Worm (Caenorhabditis elegans) whole organism, L3 larva: Measurements from ENCODE around the gene col-126.
"Not testable (repeated sequence)": the region's sequence is repeated elsewhere in the genome, so short reads cannot be mapped to it uniquely, and the experiment has no call there.

Experiments used
- R02D3.7 ChIP-seq: fragments of 150-350 bp; optimal IDR thresholded peaks from 2 replicates; lab custom pipeline; 2014; ENCODE audit warnings: missing biosample characterization, missing genetic modification characterization
- ZK546.5 ChIP-seq: sonication (generic microtip); optimal IDR thresholded peaks from 2 replicates; lab custom pipeline; 2017; ENCODE audit warnings: missing biosample characterization, missing genetic modification characterization
- aly-2 ChIP-seq: fragments of 150-350 bp; optimal IDR thresholded peaks from 2 replicates; lab custom pipeline; 2014; ENCODE audit warnings: missing biosample characterization, missing genetic modification characterization
- ceh-82 ChIP-seq: fragments of 150-350 bp; optimal IDR thresholded peaks from 2 replicates; lab custom pipeline; 2014; ENCODE audit warnings: missing biosample characterization, missing genetic modification characterization
- ceh-9 ChIP-seq: sonication (generic microtip); optimal IDR thresholded peaks from 2 replicates; lab custom pipeline; 2018; ENCODE audit warnings: missing biosample characterization, missing genetic modification characterization
- daf-12 ChIP-seq: fragments of 150-350 bp; optimal IDR thresholded peaks from 2 replicates; lab custom pipeline; 2014; ENCODE audit warnings: missing biosample characterization, missing genetic modification reagents, missing genetic modification characterization
- egl-27 ChIP-seq: sonication (generic microtip); optimal IDR thresholded peaks from 4 replicates; lab custom pipeline; 2017; ENCODE audit warnings: missing biosample characterization, missing genetic modification reagents, missing genetic modification characterization
- fkh-10 ChIP-seq: sonication (generic microtip); optimal IDR thresholded peaks from 2 replicates; lab custom pipeline; 2017; ENCODE audit warnings: missing biosample characterization, missing genetic modification reagents, missing genetic modification characterization
- fkh-2 ChIP-seq: fragments of 150-350 bp; optimal IDR thresholded peaks from 2 replicates; lab custom pipeline; 2014; ENCODE audit warnings: missing biosample characterization, missing genetic modification reagents, missing genetic modification characterization
- fos-1 ChIP-seq: fragments of 150-350 bp; optimal IDR thresholded peaks from 2 replicates; lab custom pipeline; 2014; ENCODE audit warnings: missing biosample characterization, missing genetic modification characterization
- hmg-11 ChIP-seq: sonication (generic microtip); optimal IDR thresholded peaks from 2 replicates; lab custom pipeline; 2016; ENCODE audit warnings: missing genetic modification characterization, missing compliant biosample characterization
- jun-1 ChIP-seq: fragments of 150-350 bp; optimal IDR thresholded peaks from 2 replicates; lab custom pipeline; 2014; ENCODE audit warnings: missing biosample characterization, missing genetic modification reagents, missing genetic modification characterization
- lin-15B ChIP-seq: fragments of 150-350 bp; optimal IDR thresholded peaks from 2 replicates; lab custom pipeline; 2014; ENCODE audit warnings: missing biosample characterization, missing genetic modification characterization
- lin-39 ChIP-seq: fragments of 150-350 bp; optimal IDR thresholded peaks from 2 replicates; lab custom pipeline; 2018; ENCODE audit warnings: missing biosample characterization, missing genetic modification reagents, missing genetic modification characterization
- mdl-1 ChIP-seq: fragments of 150-350 bp; optimal IDR thresholded peaks from 2 replicates; lab custom pipeline; 2014; ENCODE audit warnings: missing biosample characterization, missing genetic modification characterization
- nfya-1 ChIP-seq: sonication (generic microtip); optimal IDR thresholded peaks from 2 replicates; lab custom pipeline; 2017; ENCODE audit warnings: missing genetic modification characterization, mild to moderate bottlenecking, missing compliant biosample characterization, antibody characterized with exemption, moderate library complexity; ENCODE audit not compliant: insufficient read depth
- nhr-11 ChIP-seq: fragments of 150-350 bp; optimal IDR thresholded peaks from 2 replicates; lab custom pipeline; 2014; ENCODE audit warnings: missing biosample characterization, missing genetic modification characterization
- nhr-12 ChIP-seq: fragments of 150-350 bp; optimal IDR thresholded peaks from 2 replicates; lab custom pipeline; 2014; ENCODE audit warnings: missing biosample characterization, missing genetic modification characterization
- nhr-23 ChIP-seq: fragments of 150-350 bp; optimal IDR thresholded peaks from 2 replicates; lab custom pipeline; 2014; ENCODE audit warnings: missing biosample characterization, missing genetic modification reagents, missing genetic modification characterization
- nhr-25 ChIP-seq: sonication (generic microtip); optimal IDR thresholded peaks from 2 replicates; lab custom pipeline; 2017; ENCODE audit warnings: missing biosample characterization, missing genetic modification characterization
- nhr-28 ChIP-seq: fragments of 150-350 bp; optimal IDR thresholded peaks from 2 replicates; lab custom pipeline; 2014; ENCODE audit warnings: missing biosample characterization, missing genetic modification characterization
- nhr-43 ChIP-seq: sonication (generic microtip); optimal IDR thresholded peaks from 2 replicates; lab custom pipeline; 2016; ENCODE audit warnings: mild to moderate bottlenecking, missing genetic modification characterization, missing compliant biosample characterization; ENCODE audit not compliant: poor library complexity, severe bottlenecking
- nhr-67 ChIP-seq: fragments of 150-350 bp; optimal IDR thresholded peaks from 2 replicates; lab custom pipeline; 2014; ENCODE audit warnings: missing biosample characterization, missing genetic modification characterization
- nhr-76 ChIP-seq: fragments of 150-350 bp; sonication (generic microtip); optimal IDR thresholded peaks from 5 replicates; lab custom pipeline; 2014; ENCODE audit warnings: missing biosample characterization, missing genetic modification characterization
- nhr-77 ChIP-seq: fragments of 150-350 bp; optimal IDR thresholded peaks from 2 replicates; lab custom pipeline; 2014; ENCODE audit warnings: missing biosample characterization, missing genetic modification characterization
- pha-4 ChIP-seq: fragments of 150-350 bp; optimal IDR thresholded peaks from 2 replicates; lab custom pipeline; 2014; ENCODE audit warnings: missing biosample characterization, missing genetic modification reagents, missing genetic modification characterization
- pqm-1 ChIP-seq: fragments of 150-350 bp; optimal IDR thresholded peaks from 2 replicates; lab custom pipeline; 2017; ENCODE audit warnings: missing biosample characterization, missing genetic modification characterization, inconsistent platforms
- sea-2 ChIP-seq: fragments of 150-350 bp; sonication (generic microtip); optimal IDR thresholded peaks from 4 replicates; lab custom pipeline; 2014; ENCODE audit warnings: missing biosample characterization, missing genetic modification reagents, missing genetic modification characterization
- skn-1 ChIP-seq: fragments of 150-350 bp; optimal IDR thresholded peaks from 2 replicates; lab custom pipeline; 2014; ENCODE audit warnings: missing biosample characterization, missing genetic modification characterization
- tbx-2 ChIP-seq: sonication (generic microtip); optimal IDR thresholded peaks from 2 replicates; lab custom pipeline; 2016; ENCODE audit warnings: mild to moderate bottlenecking, missing genetic modification characterization, missing compliant biosample characterization
- unc-62 ChIP-seq: fragments of 150-350 bp; sonication (generic microtip); optimal IDR thresholded peaks from 4 replicates; lab custom pipeline; 2014; ENCODE audit warnings: missing biosample characterization, missing genetic modification reagents, missing genetic modification characterization
- ztf-11 ChIP-seq: fragments of 150-350 bp; optimal IDR thresholded peaks from 2 replicates; lab custom pipeline; 2014; ENCODE audit warnings: missing biosample characterization, missing genetic modification characterization

The col-126 gene

DNA sequence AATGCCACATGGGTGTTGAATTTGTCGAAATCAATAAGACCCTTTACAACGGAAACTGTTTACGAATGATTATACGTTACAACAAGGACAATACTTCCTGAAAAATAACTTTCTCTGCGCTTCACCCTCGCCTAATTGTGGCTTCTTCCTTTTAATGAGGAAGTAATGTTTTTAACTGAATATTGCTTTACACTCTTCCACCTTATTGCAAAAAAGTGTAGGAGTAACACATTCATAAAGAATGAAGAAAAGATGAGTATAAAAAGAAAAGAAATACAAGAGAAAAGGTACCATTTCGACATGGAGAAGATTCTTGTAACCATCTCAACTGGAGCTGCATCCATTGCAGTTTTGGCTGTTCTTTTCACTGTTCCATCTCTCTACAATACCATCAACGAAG is at the start of gene col-126:
Gene col-126 (plus strand): TSS at position 301 of the 400 bp plus-strand sequence.
- not testable (repeated sequence) for TF ChIP-seq ceh-82 (tag; lab: Kevin White, UChicago); pha-4 (tag; lab: Kevin White, UChicago); ztf-11

DNA sequence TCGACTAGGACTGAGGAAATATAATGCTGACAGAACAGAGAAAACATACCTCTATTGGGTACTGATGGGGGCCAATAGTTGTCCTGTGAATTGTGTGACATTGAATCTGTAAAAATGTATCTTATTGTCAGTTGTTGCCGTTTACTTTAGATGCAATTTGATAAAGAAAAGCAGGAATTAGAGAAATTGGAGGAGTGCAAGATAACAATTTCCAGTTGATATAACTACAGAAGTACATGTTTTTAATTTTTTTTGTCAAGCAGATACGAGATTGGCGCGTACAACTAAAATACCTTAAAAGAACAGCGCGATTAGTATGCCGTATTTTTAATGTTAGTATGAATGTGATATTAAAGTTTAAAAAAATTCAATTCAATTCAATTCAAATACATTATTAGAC is 45.2 kb upstream of the col-126 start, which contains the start of gene zip-6:
Gene zip-6 (minus strand): TSS at position 101 of the 400 bp plus-strand sequence.
- TF ChIP-seq egl-27 (tag; lab: Kevin White, UChicago) = no peak
- TF ChIP-seq R02D3.7 = no peak
- no peak for TF ChIP-seq ceh-82 (tag; lab: Kevin White, UChicago)
- TF ChIP-seq mdl-1 (tag; lab: Kevin White, UChicago) = no peak
- no peak for TF ChIP-seq fkh-2 (tag; lab: Kevin White, UChicago)
- TF ChIP-seq lin-39 = no peak
- TF ChIP-seq ZK546.5 (tag; lab: Kevin White, UChicago) = no peak
- no peak for TF ChIP-seq nhr-28 (tag; lab: Kevin White, UChicago)
- no peak for TF ChIP-seq lin-15B (tag; lab: Kevin White, UChicago)

DNA sequence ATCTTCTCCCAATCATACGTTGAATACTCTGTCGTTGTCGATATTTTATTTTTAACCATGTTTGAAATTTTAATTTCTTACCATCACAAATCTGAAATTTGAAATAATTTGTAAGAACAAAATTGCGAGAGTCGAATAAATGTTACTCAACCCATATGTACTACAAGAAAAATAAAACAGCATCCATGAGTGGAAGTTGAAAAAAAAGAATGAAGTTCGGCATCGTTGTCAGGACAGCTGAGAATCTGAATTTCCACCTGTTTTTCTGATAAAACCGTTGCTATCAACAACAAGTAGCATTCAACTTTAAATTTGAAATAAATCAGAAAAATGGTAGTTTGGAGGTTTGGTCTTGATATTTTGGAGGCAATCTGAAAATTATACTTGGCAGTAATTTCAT is 39.3 kb upstream of the col-126 start, which contains the start of gene C29F4.3:
Gene C29F4.3 (minus strand): TSS at position 101 of the 400 bp plus-strand sequence.
- TF ChIP-seq lin-39 (no peak), nhr-67 (tag; lab: Kevin White, UChicago) (no peak), tbx-2 (tag; lab: Kevin White, UChicago) (no peak), hmg-11 (no peak), R02D3.7 (no peak), nhr-25 (no peak), ztf-11 (no peak), daf-12 (no peak), aly-2 (tag; lab: Kevin White, UChicago) (no peak), egl-27 (tag; lab: Kevin White, UChicago) (no peak), jun-1 (tag; lab: Kevin White, UChicago) (no peak), fkh-2 (tag; lab: Kevin White, UChicago) (no peak), ZK546.5 (tag; lab: Kevin White, UChicago) (no peak), nhr-76 (no peak)

DNA sequence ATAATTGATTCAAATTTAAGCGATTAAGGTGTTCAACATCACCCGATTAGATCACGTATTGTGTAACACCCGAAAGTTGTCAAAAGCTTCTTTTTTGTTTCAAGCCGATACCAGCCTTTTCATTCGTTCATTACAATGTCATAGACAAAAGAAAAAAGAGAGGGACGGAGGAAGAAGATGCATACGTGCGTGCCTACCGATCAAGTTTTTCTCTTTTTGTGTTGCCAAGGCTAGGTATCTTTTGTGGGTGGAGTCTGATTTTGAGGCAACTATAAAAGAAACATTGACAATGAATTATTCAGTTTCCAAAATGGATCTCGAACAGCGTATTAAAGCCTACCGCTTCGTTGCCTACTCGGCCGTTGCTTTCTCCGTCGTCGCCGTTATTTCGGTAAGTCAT is 38.0 kb upstream of the col-126 start, which contains the start of gene col-125:
Gene col-125 (plus strand): TSS at position 301 of the 400 bp plus-strand sequence.
- TF ChIP-seq fos-1 (tag; lab: Kevin White, UChicago) = no peak
- TF ChIP-seq mdl-1 (tag; lab: Kevin White, UChicago) = no peak
- TF ChIP-seq nfya-1 (tag; lab: Kevin White, UChicago) = peak; percentile 21
- no peak for TF ChIP-seq skn-1 (tag; lab: Kevin White, UChicago)
- TF ChIP-seq nhr-12 (tag; lab: Kevin White, UChicago) = no peak
- no peak for TF ChIP-seq pqm-1
- TF ChIP-seq fkh-10 (GFP tag; lab: Kevin White, UChicago) = no peak
- no peak for TF ChIP-seq ZK546.5 (tag; lab: Kevin White, UChicago)
- no peak for TF ChIP-seq sea-2 (GFP tag; lab: Kevin White, UChicago)
- TF ChIP-seq nhr-77 (tag; lab: Kevin White, UChicago) = no peak
- peak; percentile 70 for TF ChIP-seq nhr-25
- TF ChIP-seq unc-62 (GFP tag; lab: Kevin White, UChicago) = no peak
- no peak for TF ChIP-seq nhr-23 (tag; lab: Kevin White, UChicago)
- TF ChIP-seq pha-4 (tag; lab: Kevin White, UChicago) = no peak
- no peak for TF ChIP-seq ceh-9 (tag; lab: Kevin White, UChicago)
- no peak for TF ChIP-seq nhr-11 (tag; lab: Kevin White, UChicago)

DNA sequence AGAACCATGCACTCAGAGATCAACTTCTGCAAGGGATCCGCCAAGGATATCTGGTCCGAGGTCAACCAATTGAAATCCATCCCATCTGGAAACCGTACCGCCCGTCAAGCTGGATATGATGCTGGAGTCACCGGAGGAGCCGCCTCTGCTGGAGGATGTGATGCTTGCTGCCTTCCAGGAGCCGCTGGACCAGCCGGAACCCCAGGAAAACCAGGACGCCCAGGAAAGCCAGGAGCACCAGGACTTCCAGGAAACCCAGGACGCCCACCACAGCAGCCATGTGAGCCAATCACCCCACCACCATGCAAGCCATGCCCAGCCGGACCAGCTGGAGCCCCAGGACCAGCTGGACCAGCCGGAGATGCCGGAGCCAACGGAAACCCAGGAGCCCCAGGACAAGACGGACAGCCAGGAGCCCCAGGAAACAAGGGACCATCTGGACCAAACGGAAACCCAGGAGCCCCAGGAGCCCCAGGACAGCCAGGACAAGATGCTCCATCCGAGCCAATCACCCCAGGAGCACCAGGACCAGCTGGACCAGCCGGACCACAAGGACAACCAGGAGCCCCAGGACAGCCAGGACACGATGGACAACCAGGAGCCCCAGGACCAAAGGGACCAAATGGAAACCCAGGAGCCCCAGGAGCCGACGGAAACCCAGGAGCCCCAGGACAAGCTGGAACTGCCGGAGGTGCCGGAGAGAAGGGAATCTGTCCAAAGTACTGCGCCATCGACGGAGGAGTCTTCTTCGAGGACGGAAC is 37.3 kb upstream of the col-126 start:
- TF ChIP-seq nhr-43 (tag; lab: Kevin White, UChicago) = peak; percentile 51
